Worm (Caenorhabditis elegans): ENCODE measurements around the gene srh-183.

ce11 chrV:19958744-19959143 lies 19.4 kb downstream of the srh-183 start, which contains the start of gene srh-172:
- no peak for TF ChIP-seq him-1 (tag; optimal IDR thresholded peaks at IDR 0.05)
- no peak for TF ChIP-seq dao-5 (tag; optimal IDR thresholded peaks at IDR 0.05)
